Fruit fly (Drosophila melanogaster) whole organism, embryonic: ENCODE results near the gene LSm7.

Experiments used
- Aef1 ChIP-seq: fragments of 200-800 bp; sonication (Bioruptor generic); IDR thresholded peaks from 3 replicates; pipeline ENCODE4 v1.3.6; 2022; ENCODE audit warnings: missing biosample characterization, missing genetic modification characterization
- Atf3 ChIP-seq: fragments of 200-800 bp; sonication (Bioruptor generic); optimal IDR thresholded peaks from 3 replicates; lab custom pipeline; 2016; ENCODE audit warnings: missing biosample characterization, missing genetic modification characterization
- CG10267 ChIP-seq: fragments of 200-800 bp; sonication (Bioruptor generic); optimal IDR thresholded peaks from 2 replicates; lab custom pipeline; 2018; ENCODE audit warnings: missing biosample characterization, mild to moderate bottlenecking, missing genetic modification characterization, moderate library complexity
- CG12071 ChIP-seq: fragments of 200-800 bp; sonication (Bioruptor generic); optimal IDR thresholded peaks from 3 replicates; lab custom pipeline; 2018; ENCODE audit warnings: missing biosample characterization, mild to moderate bottlenecking, missing genetic modification characterization
- CG12299 ChIP-seq: fragments of 200-800 bp; sonication (Bioruptor generic); optimal IDR thresholded peaks from 2 replicates; lab custom pipeline; 2018; ENCODE audit warnings: missing biosample characterization, mild to moderate bottlenecking, missing genetic modification characterization
- CG1233 ChIP-seq: fragments of 200-800 bp; sonication (Bioruptor generic); optimal IDR thresholded peaks from 4 replicates; lab custom pipeline; 2018; ENCODE audit warnings: missing biosample characterization, mild to moderate bottlenecking, missing genetic modification characterization
- CG13424 ChIP-seq: fragments of 200-800 bp; sonication (Bioruptor generic); optimal IDR thresholded peaks from 2 replicates; lab custom pipeline; 2019; ENCODE audit warnings: missing biosample characterization, mild to moderate bottlenecking, missing genetic modification characterization, moderate library complexity
- CG13775 ChIP-seq: fragments of 200-800 bp; sonication (Bioruptor generic); optimal IDR thresholded peaks from 3 replicates; lab custom pipeline; 2017; ENCODE audit warnings: missing biosample characterization, mild to moderate bottlenecking, missing genetic modification characterization
- CG1792 ChIP-seq: fragments of 200-800 bp; sonication (Bioruptor generic); optimal IDR thresholded peaks from 2 replicates; lab custom pipeline; 2016; ENCODE audit warnings: missing biosample characterization, missing genetic modification characterization
- CG2120 ChIP-seq: fragments of 200-800 bp; sonication (Bioruptor generic); optimal IDR thresholded peaks from 3 replicates; lab custom pipeline; 2016; ENCODE audit warnings: missing biosample characterization, missing genetic modification characterization
- CG32532 ChIP-seq: fragments of 200-800 bp; sonication (Bioruptor generic); IDR thresholded peaks from 2 replicates; pipeline ENCODE4 v1.3.6; 2022; ENCODE audit warnings: missing biosample characterization, missing genetic modification characterization
- CG33213 ChIP-seq: fragments of 200-800 bp; sonication (Bioruptor generic); optimal IDR thresholded peaks from 3 replicates; lab custom pipeline; 2016; ENCODE audit warnings: missing biosample characterization, missing genetic modification characterization
- CG3847 ChIP-seq: fragments of 200-800 bp; sonication (Bioruptor generic); IDR thresholded peaks from 2 replicates; pipeline ENCODE4 v1.3.6; 2022; ENCODE audit warnings: missing biosample characterization, missing genetic modification characterization
- CG4707 ChIP-seq: fragments of 200-800 bp; sonication (Bioruptor generic); optimal IDR thresholded peaks from 2 replicates; lab custom pipeline; 2018; ENCODE audit warnings: missing biosample characterization, mild to moderate bottlenecking, missing genetic modification characterization, moderate library complexity
- CG4820 ChIP-seq: fragments of 200-800 bp; sonication (Bioruptor generic); optimal IDR thresholded peaks from 3 replicates; lab custom pipeline; 2016; ENCODE audit warnings: missing biosample characterization, missing genetic modification characterization
- CG6272 ChIP-seq: fragments of 200-800 bp; sonication (Bioruptor generic); IDR thresholded peaks from 2 replicates; pipeline ENCODE4 v1.3.6; 2022; ENCODE audit warnings: missing biosample characterization, missing genetic modification characterization
- CG7556 ChIP-seq: fragments of 200-800 bp; sonication (Bioruptor generic); optimal IDR thresholded peaks from 2 replicates; lab custom pipeline; 2017; ENCODE audit warnings: missing biosample characterization, mild to moderate bottlenecking, missing genetic modification characterization
- CG8089 ChIP-seq: fragments of 200-800 bp; sonication (Bioruptor generic); optimal IDR thresholded peaks from 3 replicates; lab custom pipeline; 2016; ENCODE audit warnings: missing biosample characterization, missing genetic modification characterization
- CG8290 ChIP-seq, 3 experiments: fragments of 200-800 bp; sonication (Bioruptor generic); optimal IDR thresholded peaks; 2 replicates each; lab custom pipeline; 2016 to 2019; ENCODE audit warnings: missing biosample characterization in 3 of 3, missing genetic modification characterization in 3 of 3, mild to moderate bottlenecking in 2 of 3, moderate library complexity in 1 of 3
- CG8924 ChIP-seq: fragments of 200-800 bp; optimal IDR thresholded peaks from 3 replicates; lab custom pipeline; 2019; ENCODE audit warnings: missing biosample characterization, mild to moderate bottlenecking, missing genetic modification characterization, moderate library complexity
- Dbx ChIP-seq: fragments of 200-800 bp; sonication (Bioruptor generic); IDR thresholded peaks from 3 replicates; pipeline ENCODE4 v1.3.6; 2022; ENCODE audit warnings: missing biosample characterization, missing genetic modification characterization
- GATAe ChIP-seq: fragments of 200-800 bp; sonication (Bioruptor generic); conservative IDR thresholded peaks from 2 replicates; pipeline ENCODE4 v1.3.6; 2022; ENCODE audit warnings: missing biosample characterization, missing genetic modification characterization
- H15 ChIP-seq: fragments of 200-800 bp; sonication (Bioruptor generic); IDR thresholded peaks from 3 replicates; pipeline ENCODE4 v1.3.6; 2022; ENCODE audit warnings: missing biosample characterization, missing genetic modification characterization
- Rfx ChIP-seq: fragments of 200-800 bp; sonication (Bioruptor generic); IDR thresholded peaks from 2 replicates; pipeline ENCODE4 v1.3.6; 2022; ENCODE audit warnings: missing biosample characterization, missing genetic modification characterization
- Sox100B ChIP-seq: fragments of 200-800 bp; sonication (Bioruptor generic); optimal IDR thresholded peaks from 3 replicates; lab custom pipeline; 2018; ENCODE audit warnings: missing biosample characterization, mild to moderate bottlenecking, missing genetic modification characterization
- Stat92E ChIP-seq, 3 experiments: fragments of >200 bp in 2 of 3; fragments of 200-800 bp in 1 of 3; sonication (Bioruptor generic) in 1 of 3; optimal IDR thresholded peaks; 2 replicates each; lab custom pipeline; 2017 to 2019; ENCODE audit warnings: missing biosample characterization in 3 of 3, missing genetic modification characterization in 3 of 3, mild to moderate bottlenecking in 1 of 3, moderate library complexity in 1 of 3
- Xbp1 ChIP-seq: fragments of 200-800 bp; sonication (Bioruptor generic); optimal IDR thresholded peaks from 3 replicates; lab custom pipeline; 2016; ENCODE audit warnings: missing biosample characterization, mild to moderate bottlenecking, missing genetic modification characterization
- ara ChIP-seq: fragments of 200-800 bp; sonication (Bioruptor generic); IDR thresholded peaks from 2 replicates; pipeline ENCODE4 v1.3.6; 2022; ENCODE audit warnings: missing biosample characterization, missing genetic modification characterization
- bsh ChIP-seq, 2 experiments: fragments of 200-800 bp; sonication (Bioruptor generic); optimal IDR thresholded peaks; 2 replicates each; lab custom pipeline; 2017 to 2018; ENCODE audit warnings: mild to moderate bottlenecking in 2 of 2, missing biosample characterization in 2 of 2, missing genetic modification characterization in 2 of 2, moderate library complexity in 1 of 2
- dmrt99B ChIP-seq: fragments of 200-800 bp; sonication (Bioruptor generic); optimal IDR thresholded peaks from 2 replicates; lab custom pipeline; 2018; ENCODE audit warnings: missing biosample characterization, mild to moderate bottlenecking, missing genetic modification characterization, moderate library complexity
- dysf ChIP-seq: fragments of 200-800 bp; sonication (Bioruptor generic); IDR thresholded peaks from 3 replicates; pipeline ENCODE4 v1.3.6; 2022; ENCODE audit warnings: missing biosample characterization, missing genetic modification characterization
- fd64A ChIP-seq: fragments of 200-800 bp; sonication (Bioruptor generic); optimal IDR thresholded peaks from 3 replicates; lab custom pipeline; 2018; ENCODE audit warnings: missing biosample characterization, mild to moderate bottlenecking, missing genetic modification characterization
- gem ChIP-seq: fragments of 200-800 bp; sonication (Bioruptor generic); optimal IDR thresholded peaks from 2 replicates; lab custom pipeline; 2019; ENCODE audit warnings: missing biosample characterization, mild to moderate bottlenecking, missing genetic modification characterization, moderate library complexity
- grau ChIP-seq: fragments of 200-800 bp; optimal IDR thresholded peaks from 3 replicates; lab custom pipeline; 2019; ENCODE audit warnings: missing biosample characterization, mild to moderate bottlenecking, missing genetic modification characterization, moderate library complexity
- gt ChIP-seq: fragments of 200-800 bp; sonication (Bioruptor generic); IDR thresholded peaks from 2 replicates; pipeline ENCODE4 v1.3.6; 2022; ENCODE audit warnings: missing biosample characterization, missing genetic modification characterization
- hkb ChIP-seq, 2 experiments: fragments of 200-800 bp in 1 of 2; fragments of >200 bp in 1 of 2; sonication (Bioruptor generic) in 1 of 2; IDR thresholded peaks in 1 of 2; optimal IDR thresholded peaks in 1 of 2; 2 replicates each; pipeline versions ENCODE4 v1.3.6 to Lab custom; 2017 to 2022; ENCODE audit warnings: missing biosample characterization in 1 of 2, missing genetic modification characterization in 1 of 2
- jigr1 ChIP-seq: fragments of 200-800 bp; sonication (Bioruptor generic); IDR thresholded peaks from 3 replicates; pipeline ENCODE4 v1.3.6; 2022; ENCODE audit warnings: missing biosample characterization, missing genetic modification characterization
- jumu ChIP-seq: fragments of 200-800 bp; sonication (Bioruptor generic); optimal IDR thresholded peaks from 3 replicates; lab custom pipeline; 2016; ENCODE audit warnings: missing biosample characterization, missing genetic modification characterization
- maf-S ChIP-seq: fragments of 200-800 bp; sonication (Bioruptor generic); optimal IDR thresholded peaks from 2 replicates; lab custom pipeline; 2016; ENCODE audit warnings: missing biosample characterization, missing genetic modification characterization
- oc ChIP-seq: fragments of 200-800 bp; sonication (Bioruptor generic); optimal IDR thresholded peaks from 2 replicates; lab custom pipeline; 2018; ENCODE audit warnings: missing biosample characterization, mild to moderate bottlenecking, missing genetic modification characterization, moderate library complexity
- onecut ChIP-seq: fragments of 200-800 bp; sonication (Bioruptor generic); IDR thresholded peaks from 2 replicates; pipeline ENCODE4 v1.3.6; 2022; ENCODE audit warnings: missing biosample characterization, missing genetic modification characterization
- repo ChIP-seq: fragments of 200-800 bp; sonication (Bioruptor generic); optimal IDR thresholded peaks from 2 replicates; lab custom pipeline; 2016; ENCODE audit warnings: missing biosample characterization, missing genetic modification characterization
- row ChIP-seq: fragments of 200-800 bp; sonication (Bioruptor generic); IDR thresholded peaks from 3 replicates; pipeline ENCODE4 v1.3.6; 2022; ENCODE audit warnings: missing biosample characterization, missing genetic modification characterization
- sima ChIP-seq: fragments of 200-800 bp; sonication (Bioruptor generic); optimal IDR thresholded peaks from 2 replicates; lab custom pipeline; 2016; ENCODE audit warnings: missing biosample characterization, missing genetic modification characterization
- sisA ChIP-seq: fragments of 200-800 bp; sonication (Bioruptor generic); IDR thresholded peaks from 2 replicates; pipeline ENCODE4 v1.3.6; 2022; ENCODE audit warnings: missing biosample characterization, missing genetic modification characterization
- slbo ChIP-seq: fragments of 200-800 bp; sonication (Bioruptor generic); IDR thresholded peaks from 2 replicates; pipeline ENCODE4 v1.3.6; 2022; ENCODE audit warnings: missing biosample characterization, missing genetic modification characterization
- twi ChIP-seq: fragments of 200-800 bp; optimal IDR thresholded peaks from 2 replicates; lab custom pipeline; 2019; ENCODE audit warnings: missing biosample characterization, mild to moderate bottlenecking, missing genetic modification characterization, moderate library complexity

Gene LSm7

DNA sequence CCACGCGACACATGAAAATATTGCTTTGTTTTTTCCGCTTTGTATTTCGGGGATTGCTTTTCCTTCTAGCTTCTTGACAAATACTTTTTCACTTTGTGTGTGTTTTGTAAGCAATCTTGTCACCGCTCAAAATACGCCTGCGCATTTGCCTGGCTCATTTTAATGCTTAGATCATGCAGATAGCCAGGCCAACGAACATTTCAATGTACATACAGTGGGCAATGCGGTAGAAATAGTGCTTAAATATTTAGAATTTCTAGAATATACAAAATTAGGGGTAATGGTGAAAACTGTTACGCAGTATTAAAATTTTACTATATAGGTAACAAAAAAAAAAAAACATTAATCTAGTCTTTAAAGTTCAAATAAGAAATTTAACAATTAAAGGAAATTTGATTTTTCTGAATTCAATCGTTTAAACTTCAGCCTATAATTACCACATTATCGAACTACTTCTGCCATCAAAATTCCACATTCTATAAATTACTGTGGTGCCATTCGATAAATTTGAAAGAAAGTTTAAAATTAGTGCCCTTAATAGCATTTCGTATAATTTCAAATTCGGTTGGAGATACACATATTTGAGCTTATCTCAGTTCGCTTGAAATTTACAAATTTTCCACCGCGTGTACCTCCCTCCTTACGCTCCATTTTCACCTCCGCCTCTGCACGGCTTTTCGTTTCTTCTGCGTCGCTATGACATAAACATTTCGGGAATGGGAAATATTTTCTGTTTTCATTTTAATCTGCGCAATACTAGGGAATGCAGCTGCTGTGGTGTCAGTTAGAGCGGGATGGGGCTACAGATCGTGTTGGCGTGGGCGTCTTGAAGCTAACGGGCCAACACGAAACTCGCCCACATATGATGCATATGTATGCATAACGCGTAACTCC lies 35.8 kb downstream of the LSm7 start (continued):
- TF ChIP-seq dysf = 0 out of 3 replicates have a peak, but pooled peaks have one; percentile 35
- TF ChIP-seq Dbx (GFP tag; lab: Robert Waterston, UW) = 0 out of 3 replicates have a peak, but pooled peaks have one; percentile 28
- TF ChIP-seq CG10267 (tag; lab: Kevin White, UChicago) = no peak
- peak; percentile 33 for TF ChIP-seq CG7556
- peak in 1 of 2 experiments; percentile 45 for TF ChIP-seq bsh (GFP tag; optimal IDR thresholded peaks at IDR 0.05; lab: Kevin White, UChicago)
- TF ChIP-seq CG13775 = peak; percentile 16
- TF ChIP-seq gt (GFP tag; lab: Robert Waterston, UW) = no peak
- peak; percentile 0 for TF ChIP-seq dmrt99B (tag; lab: Kevin White, UChicago)
- no peak for TF ChIP-seq hkb (optimal IDR thresholded peaks at IDR 0.05; lab: Kevin White, UChicago)
- TF ChIP-seq hkb (GFP tag; IDR thresholded peaks at IDR 0.05; lab: Robert Waterston, UW) = 0 out of 2 replicates have a peak, but pooled peaks have one; percentile 21
- no peak for TF ChIP-seq twi (tag; lab: Kevin White, UChicago)
- peak; percentile 45; the same call in 2 of the 3 replicates for TF ChIP-seq row (GFP tag; lab: Robert Waterston, UW)
- TF ChIP-seq sisA = peak; percentile 22; the same call in 1 of the 2 replicates
- no peak for TF ChIP-seq CG12071 (GFP tag; lab: Kevin White, UChicago)
- TF ChIP-seq CG8290 (GFP tag; optimal IDR thresholded peaks at IDR 0.05; lab: Kevin White, UChicago) = no peak
- peak in 1 of 2 experiments; percentile 35 for TF ChIP-seq CG8290 (tag; optimal IDR thresholded peaks at IDR 0.05; lab: Kevin White, UChicago)
- TF ChIP-seq oc (tag; lab: Kevin White, UChicago) = peak; percentile 75
- TF ChIP-seq grau (tag; lab: Kevin White, UChicago) = peak; percentile 7
- TF ChIP-seq repo = no peak
- TF ChIP-seq CG2120 = peak; percentile 6
- peak; percentile 80 for TF ChIP-seq CG4707 (GFP tag; lab: Kevin White, UChicago)
- TF ChIP-seq Stat92E (GFP tag; optimal IDR thresholded peaks at IDR 0.05; lab: Kevin White, UChicago) = peak in 1 of 3 experiments; percentile 1
- TF ChIP-seq gem (tag; lab: Kevin White, UChicago) = peak; percentile 57
- no peak for TF ChIP-seq Atf3
- TF ChIP-seq CG1233 = no peak
- TF ChIP-seq CG12299 (tag; lab: Kevin White, UChicago) = no peak
- TF ChIP-seq Rfx (GFP tag; lab: Robert Waterston, UW) = peak; percentile 59; the same call in 1 of the 2 replicates
- peak; percentile 19 for TF ChIP-seq jumu (GFP tag; lab: Kevin White, UChicago)
- TF ChIP-seq, all 482 proteins: peak for 75

DNA sequence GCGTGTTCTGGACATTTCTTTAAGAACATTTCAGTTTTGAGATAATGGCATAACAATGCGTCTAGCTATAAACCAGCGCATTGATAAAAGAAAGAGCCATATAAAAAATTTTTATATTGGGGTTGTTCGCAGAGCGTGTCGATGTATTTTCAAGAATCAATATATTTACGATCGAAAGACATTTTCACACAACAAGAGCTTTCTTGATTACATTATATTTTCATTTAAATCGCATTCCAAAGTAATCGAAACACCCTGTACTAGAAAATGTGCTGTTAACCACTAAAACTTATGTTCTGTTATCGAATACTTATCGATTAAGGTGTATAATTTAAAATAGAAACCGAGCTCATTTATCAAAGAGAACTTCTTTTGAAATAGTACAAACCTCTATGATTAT lies 39.1 kb downstream of the LSm7 start:
- TF ChIP-seq Aef1 (GFP tag; lab: Robert Waterston, UW) (peak; percentile 22; the same call in 1 of the 3 replicates), slbo (GFP tag; lab: Robert Waterston, UW) (peak; percentile 73), CG8924 (tag; lab: Kevin White, UChicago) (no peak), maf-S (GFP tag; lab: Kevin White, UChicago) (peak; percentile 44), jigr1 (no peak), CG13424 (tag; lab: Kevin White, UChicago) (peak; percentile 72), ara (no peak), CG3847 (GFP tag; lab: Robert Waterston, UW) (peak; percentile 41; the same call in 1 of the 2 replicates), CG12299 (tag; lab: Kevin White, UChicago) (peak; percentile 11), H15 (GFP tag; lab: Robert Waterston, UW) (no peak), CG33213 (GFP tag; lab: Kevin White, UChicago) (peak; percentile 25), Dbx (GFP tag; lab: Robert Waterston, UW) (peak; percentile 49; the same call in 1 of the 3 replicates), fd64A (GFP tag; lab: Kevin White, UChicago) (no peak), gem (tag; lab: Kevin White, UChicago) (peak; percentile 70), CG32532 (GFP tag; lab: Robert Waterston, UW) (no peak), Sox100B (GFP tag; lab: Kevin White, UChicago) (no peak), CG6272 (GFP tag; lab: Robert Waterston, UW) (no peak), CG8089 (GFP tag; lab: Kevin White, UChicago) (peak; percentile 13), onecut (GFP tag; lab: Robert Waterston, UW) (peak; percentile 31; the same call in 1 of the 2 replicates), Rfx (GFP tag; lab: Robert Waterston, UW) (no peak), Xbp1 (GFP tag; lab: Kevin White, UChicago) (peak; percentile 53), CG1792 (no peak), CG4820 (GFP tag; lab: Kevin White, UChicago) (peak; percentile 32), GATAe (no peak), dysf (peak; percentile 62; the same call in 2 of the 3 replicates), sima (GFP tag; lab: Kevin White, UChicago) (no peak)
